Worm (Caenorhabditis elegans): Measurements from ENCODE around the gene Y32F6B.9.
A peak's percentile ranks its signal among the peaks of the same experiment; 100 is the strongest.

Y32F6B.9 gene

DNA sequence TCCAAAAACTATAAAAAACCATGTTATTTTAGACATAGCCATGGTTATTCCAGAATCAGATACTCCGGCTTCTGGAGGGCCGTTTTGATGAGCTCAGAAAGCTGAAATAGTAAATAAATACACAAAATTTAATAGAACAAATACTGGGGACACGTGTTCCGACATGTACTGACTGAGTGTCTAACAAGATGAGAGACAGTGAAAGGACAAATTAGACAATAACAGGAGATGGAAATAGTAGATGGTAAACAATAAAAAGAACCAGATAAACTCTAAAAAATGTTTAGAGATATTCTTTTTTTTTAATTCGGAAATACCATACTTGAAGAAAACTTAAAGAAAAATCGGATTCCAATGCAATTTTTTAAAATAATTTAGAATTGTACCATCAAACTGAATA, 6.1 kb downstream of the Y32F6B.9 start, which contains the start of gene Y32F6B.1:
Gene Y32F6B.1 (minus strand): TSS at position 101 of the 400 bp plus-strand sequence.
- TF ChIP-seq W03F9.2 (tag; optimal IDR thresholded peaks at IDR 0.05) (no peak), dao-5 (tag; optimal IDR thresholded peaks at IDR 0.05) (no peak)

ce11 chrV:10485389-10485788, 6.9 kb downstream of the Y32F6B.9 start:
- no peak for TF ChIP-seq dao-5 (tag; optimal IDR thresholded peaks at IDR 0.05)
- TF ChIP-seq W03F9.2 (tag; optimal IDR thresholded peaks at IDR 0.05): no peak
- no peak for TF ChIP-seq him-1 (tag; optimal IDR thresholded peaks at IDR 0.05)

- TF ChIP-seq W03F9.2 (tag; optimal IDR thresholded peaks at IDR 0.05) (no peak), dao-5 (tag; optimal IDR thresholded peaks at IDR 0.05) (no peak), him-1 (tag; optimal IDR thresholded peaks at IDR 0.05) (no peak)
Observed at ce11 chrV:10489998-10490397, 11.5 kb downstream of the Y32F6B.9 start, which contains the start of gene ncx-5. TSS of gene ncx-5 (minus strand) at chrV:10490098.

- no peak for TF ChIP-seq dao-5 (tag; optimal IDR thresholded peaks at IDR 0.05)
Observed at ce11 chrV:10491443-10491842, 12.9 kb downstream of the Y32F6B.9 start, which contains the start of gene aqp-5. TSS of gene aqp-5 (plus strand) at chrV:10491743.

- TF ChIP-seq W03F9.2 (tag; optimal IDR thresholded peaks at IDR 0.05): no peak
Observed at ce11 chrV:10493150-10493549, 14.7 kb downstream of the Y32F6B.9 start, which contains the start of gene ugt-33. TSS of gene ugt-33 (plus strand) at chrV:10493409.

- TF ChIP-seq him-1 (tag; optimal IDR thresholded peaks at IDR 0.05) (no peak), W03F9.2 (tag; optimal IDR thresholded peaks at IDR 0.05) (no peak), dao-5 (tag; optimal IDR thresholded peaks at IDR 0.05) (no peak)
Observed at ce11 chrV:10496733-10497132, 18.2 kb downstream of the Y32F6B.9 start, which contains the start of gene C35A5.4. TSS of gene C35A5.4 (plus strand) at chrV:10497033.

DNA sequence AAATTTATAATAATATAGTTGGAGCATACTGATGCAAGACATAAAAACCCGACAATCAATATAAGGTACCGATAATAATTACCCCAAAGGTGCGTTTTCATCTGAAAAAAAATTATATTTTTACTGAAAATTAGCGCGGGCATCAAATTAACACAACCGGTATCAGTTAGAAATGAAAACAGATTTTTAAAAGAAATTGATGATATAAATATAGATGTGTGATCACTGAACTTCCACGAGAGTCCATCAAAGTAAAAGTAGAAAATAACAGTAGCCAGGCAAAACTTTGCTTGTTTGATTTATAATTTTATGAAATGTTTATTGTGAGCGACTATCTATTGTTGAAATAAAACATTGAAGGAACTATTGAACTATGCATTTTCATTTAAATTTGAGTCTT, 22.8 kb downstream of the Y32F6B.9 start, which contains the start of gene C35A5.3:
Gene C35A5.3 (minus strand): TSS at position 101 of the 400 bp plus-strand sequence.
- no peak for TF ChIP-seq him-1 (tag; optimal IDR thresholded peaks at IDR 0.05)
- TF ChIP-seq dao-5 (tag; optimal IDR thresholded peaks at IDR 0.05): no peak
- no peak for TF ChIP-seq W03F9.2 (tag; optimal IDR thresholded peaks at IDR 0.05)

ce11 chrV:10503011-10503410, 24.5 kb downstream of the Y32F6B.9 start, which contains the start of gene C35A5.11:
TSS of gene C35A5.11 (minus strand) at chrV:10503111.
- TF ChIP-seq dao-5 (tag; optimal IDR thresholded peaks at IDR 0.05): no peak
- no peak for TF ChIP-seq W03F9.2 (tag; optimal IDR thresholded peaks at IDR 0.05)
- no peak for TF ChIP-seq him-1 (tag; optimal IDR thresholded peaks at IDR 0.05)

DNA sequence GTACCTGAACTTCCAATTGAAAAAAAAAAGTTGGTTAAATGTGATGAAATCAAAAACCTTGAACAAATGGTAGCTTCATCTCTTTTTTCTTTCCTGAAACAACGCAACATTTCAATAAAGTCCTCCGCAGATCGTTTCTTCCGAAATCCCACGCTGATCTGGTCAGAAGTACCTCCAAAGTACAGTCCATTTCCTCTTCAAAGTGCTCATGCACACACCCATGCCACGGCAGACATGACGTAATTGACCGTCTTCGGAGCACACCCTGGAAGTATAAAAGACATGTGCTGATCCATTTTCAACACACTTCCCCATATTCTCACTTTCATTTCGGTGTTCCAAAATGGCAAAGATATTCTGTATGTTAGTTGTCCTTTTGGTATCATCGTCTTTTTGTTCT, 25.4 kb downstream of the Y32F6B.9 start, which contains the start of gene C35A5.10:
Gene C35A5.10 (plus strand): TSS at position 301 of the 400 bp plus-strand sequence.
- TF ChIP-seq him-1 (tag; optimal IDR thresholded peaks at IDR 0.05) (no peak), dao-5 (tag; optimal IDR thresholded peaks at IDR 0.05) (no peak), W03F9.2 (tag; optimal IDR thresholded peaks at IDR 0.05) (no peak)

ce11 chrV:10505553-10505952, 27.1 kb downstream of the Y32F6B.9 start, which contains the start of gene C35A5.5:
TSS of gene C35A5.5 (plus strand) at chrV:10505853.
- TF ChIP-seq W03F9.2 (tag; optimal IDR thresholded peaks at IDR 0.05) (no peak), dao-5 (tag; optimal IDR thresholded peaks at IDR 0.05) (no peak), him-1 (tag; optimal IDR thresholded peaks at IDR 0.05) (no peak)

ce11 chrV:10508855-10509254, 30.4 kb downstream of the Y32F6B.9 start, which contains the start of gene C35A5.6:
TSS of gene C35A5.6 (plus strand) at chrV:10509137.
- TF ChIP-seq dao-5 (tag; optimal IDR thresholded peaks at IDR 0.05): no peak
- TF ChIP-seq W03F9.2 (tag; optimal IDR thresholded peaks at IDR 0.05): no peak
- TF ChIP-seq him-1 (tag; optimal IDR thresholded peaks at IDR 0.05): no peak

ce11 chrV:10514271-10514670, 35.8 kb downstream of the Y32F6B.9 start, which contains the start of gene dmsr-8:
TSS of gene dmsr-8 (minus strand) at chrV:10514371.
- TF ChIP-seq dao-5 (tag; optimal IDR thresholded peaks at IDR 0.05): no peak
- no peak for TF ChIP-seq him-1 (tag; optimal IDR thresholded peaks at IDR 0.05)
- TF ChIP-seq W03F9.2 (tag; optimal IDR thresholded peaks at IDR 0.05): no peak

ce11 chrV:10516702-10517101, 38.2 kb downstream of the Y32F6B.9 start:
- TF ChIP-seq him-1 (tag; optimal IDR thresholded peaks at IDR 0.05): no peak
- no peak for TF ChIP-seq W03F9.2 (tag; optimal IDR thresholded peaks at IDR 0.05)
- no peak for TF ChIP-seq dao-5 (tag; optimal IDR thresholded peaks at IDR 0.05)

DNA sequence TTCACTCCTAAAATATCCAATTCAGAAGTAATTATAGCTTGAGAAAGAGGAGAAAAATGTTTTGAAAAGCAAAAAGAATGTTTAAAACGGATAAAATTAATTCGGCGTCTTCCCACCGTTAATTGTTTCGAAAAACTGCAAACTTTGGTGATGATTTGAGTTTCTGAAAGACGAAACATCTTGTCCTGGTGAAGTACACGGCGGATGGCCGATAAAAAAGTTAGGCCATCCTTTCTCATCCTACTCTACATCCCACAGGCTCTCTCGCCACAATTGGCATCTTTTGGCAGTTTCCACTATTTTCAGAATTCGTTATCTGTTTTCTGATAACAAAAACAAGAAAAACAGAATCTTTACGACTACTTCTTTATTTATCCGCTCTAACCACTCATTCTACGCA, 47.4 kb downstream of the Y32F6B.9 start, which contains the start of the genes C35A5.8 and hda-11:
Gene C35A5.8 (minus strand): TSS at position 7 of the 400 bp plus-strand sequence.
Gene hda-11 (plus strand): TSS at position 283 of the 400 bp plus-strand sequence.
- TF ChIP-seq W03F9.2 (tag; optimal IDR thresholded peaks at IDR 0.05) (no peak), him-1 (tag; optimal IDR thresholded peaks at IDR 0.05) (peak; percentile 47), dao-5 (tag; optimal IDR thresholded peaks at IDR 0.05) (no peak)

All from whole organism, L4/young adult.